Worm (Caenorhabditis elegans): Measurements from ENCODE around the gene T02B11.4.

DNA sequence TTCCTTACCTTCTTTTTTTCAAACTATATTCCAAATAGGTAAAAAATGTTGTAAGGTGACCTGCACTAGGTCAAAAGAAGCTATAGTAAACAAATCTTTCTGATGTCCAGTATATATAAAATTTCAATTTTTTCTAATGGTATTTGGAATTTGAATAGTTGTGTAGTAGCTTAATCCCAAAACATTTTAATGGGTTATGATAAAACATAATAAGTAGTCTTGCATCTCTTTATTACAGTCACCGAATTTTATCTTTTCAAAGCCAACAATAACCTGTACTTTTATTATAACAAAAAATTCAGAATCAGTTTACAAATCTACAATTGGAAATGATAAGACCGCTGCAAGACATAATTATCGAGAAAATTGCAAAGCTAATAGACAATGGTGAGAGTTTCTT is 46.6 kb upstream of the T02B11.4 start, which contains the start of gene H24K24.2:
- TF ChIP-seq lin-39 (tag; optimal IDR thresholded peaks at IDR 0.05) (no peak), skn-1 (tag; optimal IDR thresholded peaks at IDR 0.05) (no peak), unc-130 (GFP tag; optimal IDR thresholded peaks at IDR 0.05) (no peak), zag-1 (tag; optimal IDR thresholded peaks at IDR 0.05) (no peak), gei-8 (GFP tag; optimal IDR thresholded peaks at IDR 0.05) (no peak)

All from whole organism, L4 larva.